Worm (Caenorhabditis elegans): ENCODE results near the gene tag-280.

DNA sequence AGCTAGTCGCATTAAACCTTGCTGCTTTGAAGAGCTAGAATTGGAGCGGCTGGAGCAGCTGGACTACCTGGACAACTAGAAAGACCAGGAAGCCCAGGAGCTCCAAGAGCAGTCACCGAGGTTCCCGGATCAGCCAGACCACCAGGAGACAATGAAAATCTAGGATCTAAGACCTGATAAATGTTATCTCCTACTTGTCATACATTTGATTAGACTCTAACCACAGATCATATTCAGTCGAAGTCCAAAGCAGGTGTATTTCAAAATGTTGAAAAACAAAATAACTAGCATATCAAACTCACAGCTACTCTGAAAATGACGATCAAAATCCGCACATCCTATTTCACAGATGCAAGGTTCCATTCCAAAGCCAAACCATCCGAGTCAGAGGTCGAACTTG lies 31.5 kb downstream of the tag-280 start, which contains the start of gene srz-6:
- no peak for TF ChIP-seq ama-1 (optimal IDR thresholded peaks at IDR 0.05)
- no peak for TF ChIP-seq nhr-237 (tag; optimal IDR thresholded peaks at IDR 0.05)
- TF ChIP-seq fos-1 (tag; optimal IDR thresholded peaks at IDR 0.05), result no peak
